Worm (Caenorhabditis elegans) whole organism, L1 larva: ENCODE measurements around the gene R07E5.11.

Experiments
- Y116A8C.19 ChIP-seq: sonication (generic microtip); optimal IDR thresholded peaks from 2 replicates; lab custom pipeline; 2016; ENCODE audit warnings: missing compliant biosample characterization, missing genetic modification characterization, borderline replicate concordance
- aha-1 ChIP-seq: fragments of 150-350 bp; optimal IDR thresholded peaks from 2 replicates; lab custom pipeline; 2014; ENCODE audit warnings: missing biosample characterization, missing genetic modification characterization
- ama-1 ChIP-seq: fragments of 150-350 bp; optimal IDR thresholded peaks from 2 replicates; lab custom pipeline; 2014
- ceh-63 ChIP-seq: fragments of 200-800 bp; sonication (Bioruptor generic); optimal IDR thresholded peaks from 2 replicates; lab custom pipeline; 2018; ENCODE audit warnings: mild to moderate bottlenecking, missing genetic modification characterization, missing compliant biosample characterization
- ceh-8 ChIP-seq: fragments of 200-800 bp; sonication (Bioruptor generic); optimal IDR thresholded peaks from 2 replicates; lab custom pipeline; 2018; ENCODE audit warnings: mild to moderate bottlenecking, missing genetic modification characterization, moderate library complexity, missing compliant biosample characterization
- ceh-82 ChIP-seq, 3 experiments: fragments of 150-350 bp in 1 of 3; sonication (generic microtip) in 2 of 3; optimal IDR thresholded peaks; 2 replicates each; lab custom pipeline; 2014 to 2017; ENCODE audit warnings: missing biosample characterization in 3 of 3, missing genetic modification characterization in 3 of 3
- ceh-88 ChIP-seq: fragments of 200-800 bp; sonication (Bioruptor generic); IDR thresholded peaks from 2 replicates; pipeline ENCODE4 v1.3.6; 2022; ENCODE audit warnings: missing genetic modification characterization, missing compliant biosample characterization
- ceh-90 ChIP-seq: sonication (generic microtip); optimal IDR thresholded peaks from 2 replicates; lab custom pipeline; 2016; ENCODE audit warnings: missing genetic modification characterization, missing compliant biosample characterization
- ces-1 ChIP-seq: fragments of 150-350 bp; optimal IDR thresholded peaks from 2 replicates; lab custom pipeline; 2014; ENCODE audit warnings: missing biosample characterization, missing genetic modification reagents, missing genetic modification characterization
- efl-1 ChIP-seq, 4 experiments: fragments of 150-350 bp; optimal IDR thresholded peaks in 3 of 4; peaks in 1 of 4; 1 replicate in 1 of 4; 2 replicates in 3 of 4; lab custom pipeline; 2014; ENCODE audit warnings: missing biosample characterization in 2 of 4, missing genetic modification characterization in 2 of 4, missing genetic modification reagents in 2 of 4
- efl-3 ChIP-seq: fragments of 200-800 bp; sonication (Bioruptor generic); optimal IDR thresholded peaks from 2 replicates; lab custom pipeline; 2018; ENCODE audit warnings: mild to moderate bottlenecking, missing genetic modification characterization, missing compliant biosample characterization
- ets-5 ChIP-seq: fragments of 200-800 bp; sonication (Bioruptor generic); IDR thresholded peaks from 2 replicates; pipeline ENCODE4 v1.3.6; 2022; ENCODE audit warnings: missing genetic modification characterization, missing compliant biosample characterization
- fos-1 ChIP-seq: fragments of 150-350 bp; optimal IDR thresholded peaks from 2 replicates; lab custom pipeline; 2014; ENCODE audit warnings: missing biosample characterization, missing genetic modification characterization
- hlh-4 ChIP-seq: sonication (generic microtip); optimal IDR thresholded peaks from 2 replicates; lab custom pipeline; 2016; ENCODE audit warnings: mild to moderate bottlenecking, missing genetic modification characterization, missing compliant biosample characterization
- irx-1 ChIP-seq: sonication (generic microtip); optimal IDR thresholded peaks from 2 replicates; lab custom pipeline; 2016; ENCODE audit warnings: missing genetic modification characterization, missing compliant biosample characterization
- isw-1 ChIP-seq: fragments of 200-800 bp; sonication (Bioruptor generic); IDR thresholded peaks from 2 replicates; pipeline ENCODE4 v1.3.6; 2022; ENCODE audit warnings: missing genetic modification characterization, missing compliant biosample characterization
- jun-1 ChIP-seq: fragments of 150-350 bp; optimal IDR thresholded peaks from 2 replicates; lab custom pipeline; 2014; ENCODE audit warnings: missing biosample characterization, missing genetic modification reagents, missing genetic modification characterization
- lin-13 ChIP-seq: fragments of 150-350 bp; optimal IDR thresholded peaks from 2 replicates; lab custom pipeline; 2014; ENCODE audit warnings: missing biosample characterization, missing genetic modification reagents, missing genetic modification characterization
- lin-15B ChIP-seq: fragments of 150-350 bp; sonication (generic microtip); optimal IDR thresholded peaks from 3 replicates; lab custom pipeline; 2014; ENCODE audit warnings: missing biosample characterization, missing genetic modification characterization
- lin-39 ChIP-seq: fragments of 150-350 bp; optimal IDR thresholded peaks from 2 replicates; lab custom pipeline; 2014; ENCODE audit warnings: missing biosample characterization, missing genetic modification reagents, missing genetic modification characterization
- lir-3 ChIP-seq: sonication (generic microtip); optimal IDR thresholded peaks from 2 replicates; lab custom pipeline; 2016; ENCODE audit warnings: mild to moderate bottlenecking, missing genetic modification characterization, moderate library complexity, missing compliant biosample characterization; ENCODE audit not compliant: poor library complexity
- nhr-11 ChIP-seq: fragments of 150-350 bp; optimal IDR thresholded peaks from 2 replicates; lab custom pipeline; 2014; ENCODE audit warnings: missing biosample characterization, missing genetic modification characterization
- nhr-76 ChIP-seq: sonication (generic microtip); optimal IDR thresholded peaks from 2 replicates; lab custom pipeline; 2017; ENCODE audit warnings: missing biosample characterization, missing genetic modification characterization
- nhr-84 ChIP-seq: sonication (generic microtip); optimal IDR thresholded peaks from 2 replicates; lab custom pipeline; 2017; ENCODE audit warnings: missing biosample characterization, missing genetic modification characterization
- pax-3 ChIP-seq: fragments of 200-800 bp; sonication (Bioruptor generic); optimal IDR thresholded peaks from 2 replicates; lab custom pipeline; 2018; ENCODE audit warnings: mild to moderate bottlenecking, missing genetic modification characterization, moderate library complexity, missing compliant biosample characterization
- skn-1 ChIP-seq: fragments of 150-350 bp; optimal IDR thresholded peaks from 2 replicates; lab custom pipeline; 2014; ENCODE audit warnings: missing biosample characterization, missing genetic modification characterization
- snpc-4 ChIP-seq: fragments of 150-350 bp; optimal IDR thresholded peaks from 2 replicates; lab custom pipeline; 2014; ENCODE audit warnings: missing biosample characterization, missing genetic modification characterization
- sup-37 ChIP-seq: fragments of 200-800 bp; sonication (Bioruptor generic); optimal IDR thresholded peaks from 2 replicates; lab custom pipeline; 2018; ENCODE audit warnings: mild to moderate bottlenecking, missing genetic modification characterization, missing compliant biosample characterization
- swsn-7 ChIP-seq: sonication (generic microtip); optimal IDR thresholded peaks from 2 replicates; lab custom pipeline; 2016; ENCODE audit warnings: missing genetic modification characterization, missing compliant biosample characterization
- tbx-2 ChIP-seq: sonication (generic microtip); optimal IDR thresholded peaks from 2 replicates; lab custom pipeline; 2016; ENCODE audit warnings: missing genetic modification characterization, missing compliant biosample characterization
- unc-130 ChIP-seq: fragments of 150-350 bp; optimal IDR thresholded peaks from 2 replicates; lab custom pipeline; 2017; ENCODE audit warnings: missing biosample characterization, missing genetic modification characterization, inconsistent platforms
- unc-30 ChIP-seq: sonication (generic microtip); optimal IDR thresholded peaks from 2 replicates; lab custom pipeline; 2017; ENCODE audit warnings: missing biosample characterization, missing genetic modification characterization
- unc-86 ChIP-seq: sonication (generic microtip); optimal IDR thresholded peaks from 2 replicates; lab custom pipeline; 2016; ENCODE audit warnings: missing genetic modification characterization, missing compliant biosample characterization
- vab-15 ChIP-seq: sonication (generic microtip); optimal IDR thresholded peaks from 2 replicates; lab custom pipeline; 2017; ENCODE audit warnings: missing genotype, mild to moderate bottlenecking, missing genetic modification characterization, missing compliant biosample characterization

Gene R07E5.11

DNA sequence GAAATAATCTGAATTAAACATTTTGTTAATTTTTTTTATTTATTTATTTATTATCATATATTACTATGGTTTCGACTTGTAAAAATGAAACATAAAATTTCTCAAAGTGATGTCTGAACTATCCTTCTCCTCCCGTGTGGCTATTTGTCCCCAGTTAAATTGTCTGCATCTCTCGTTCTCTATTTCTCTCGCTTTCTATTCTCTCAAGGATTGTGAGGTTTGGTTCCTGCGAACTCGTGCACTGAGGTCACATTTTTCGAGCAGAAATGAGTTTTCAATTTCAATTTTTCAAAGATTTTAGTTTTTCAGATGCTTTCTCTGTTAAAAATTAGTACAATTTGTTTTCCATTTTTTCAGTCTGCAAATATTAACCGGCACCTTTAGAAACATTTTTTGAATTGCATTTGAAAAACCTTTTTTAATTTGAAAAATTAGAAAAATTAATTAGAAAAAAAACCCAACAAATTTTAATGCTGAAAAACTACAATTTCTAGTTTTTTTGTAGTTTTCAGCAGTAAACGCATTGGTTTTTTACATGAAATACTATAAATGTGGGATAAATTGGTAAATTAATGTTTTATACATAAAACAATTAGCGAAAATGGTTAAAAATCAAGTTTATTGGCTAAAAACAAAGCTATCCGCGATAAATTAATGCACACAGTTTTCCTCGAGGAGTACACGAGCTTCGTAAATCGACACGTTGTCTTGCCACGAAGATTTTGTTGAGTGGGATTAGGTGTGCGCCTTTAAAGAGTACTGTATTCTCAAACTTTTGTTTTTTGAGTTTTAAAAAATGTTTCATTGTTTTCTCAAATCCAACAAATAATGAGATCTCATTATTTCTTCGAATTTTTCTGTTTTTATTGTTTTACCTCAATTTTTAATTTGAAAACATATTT is 2.7 kb downstream of the R07E5.11 start (continued):
- TF ChIP-seq nhr-11 (tag; lab: Kevin White, UChicago) = no peak
- no peak for TF ChIP-seq ces-1
- TF ChIP-seq ceh-8 (GFP tag; lab: Kevin White, UChicago) = no peak
- peak; percentile 24 for TF ChIP-seq swsn-7
- peak; percentile 2 to 35 (median 28) for TF ChIP-seq ceh-82 (tag; optimal IDR thresholded peaks at IDR 0.05; lab: Kevin White, UChicago)

- TF ChIP-seq ces-1 (no peak), tbx-2 (tag; lab: Kevin White, UChicago) (no peak), lir-3 (tag; lab: Kevin White, UChicago) (no peak)
Measured at ce11 chrIII:4408251-4408650, 6.8 kb downstream of the R07E5.11 start, which contains the start of gene gpch-1. TSS of gene gpch-1 (plus strand) at chrIII:4408551.

DNA sequence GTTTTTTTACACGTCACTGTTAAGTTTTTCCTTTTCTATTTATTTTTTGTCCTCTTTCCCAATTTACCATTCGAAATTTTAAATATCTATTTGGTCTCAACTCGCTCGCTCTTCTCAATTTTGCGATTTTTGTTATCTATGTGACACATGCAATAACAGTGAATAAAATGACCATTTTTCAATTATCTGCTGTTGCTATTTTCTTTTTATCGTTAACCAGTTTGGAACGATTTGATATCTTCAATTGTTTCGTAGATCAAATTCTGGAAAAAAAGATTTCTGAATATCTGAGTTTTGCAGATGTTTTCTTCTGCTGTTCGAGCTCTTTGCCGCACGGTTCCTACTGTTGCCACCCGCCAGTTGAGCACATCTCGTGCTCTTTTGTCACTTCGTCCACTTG is 7.9 kb downstream of the R07E5.11 start, which contains the start of gene prdx-3:
Gene prdx-3 (plus strand): TSS at position 301 of the 400 bp plus-strand sequence.
- TF ChIP-seq hlh-4 (tag; lab: Kevin White, UChicago) (no peak), isw-1 (no peak), nhr-84 (no peak), snpc-4 (tag; lab: Kevin White, UChicago) (no peak), vab-15 (no peak), ama-1 (lab: Kevin White, UChicago) (no peak), nhr-76 (tag; lab: Kevin White, UChicago) (no peak), efl-1 (optimal IDR thresholded peaks at IDR 0.05; lab: Kevin White, UChicago) (no peak), efl-1 (GFP tag; optimal IDR thresholded peaks at IDR 0.05 in 1 of 2; lab: Kevin White, UChicago) (no peak), lin-15B (tag; lab: Kevin White, UChicago) (no peak), lin-13 (GFP tag; lab: Kevin White, UChicago) (no peak), unc-30 (tag; lab: Kevin White, UChicago) (no peak), sup-37 (no peak), pax-3 (tag; lab: Kevin White, UChicago) (no peak), ceh-90 (tag; lab: Kevin White, UChicago) (no peak), irx-1 (tag; lab: Kevin White, UChicago) (no peak), aha-1 (no peak), ceh-88 (GFP tag; lab: Robert Waterston, UW) (no peak), fos-1 (no peak), ceh-63 (GFP tag; lab: Kevin White, UChicago) (no peak), jun-1 (tag; lab: Kevin White, UChicago) (no peak)

DNA sequence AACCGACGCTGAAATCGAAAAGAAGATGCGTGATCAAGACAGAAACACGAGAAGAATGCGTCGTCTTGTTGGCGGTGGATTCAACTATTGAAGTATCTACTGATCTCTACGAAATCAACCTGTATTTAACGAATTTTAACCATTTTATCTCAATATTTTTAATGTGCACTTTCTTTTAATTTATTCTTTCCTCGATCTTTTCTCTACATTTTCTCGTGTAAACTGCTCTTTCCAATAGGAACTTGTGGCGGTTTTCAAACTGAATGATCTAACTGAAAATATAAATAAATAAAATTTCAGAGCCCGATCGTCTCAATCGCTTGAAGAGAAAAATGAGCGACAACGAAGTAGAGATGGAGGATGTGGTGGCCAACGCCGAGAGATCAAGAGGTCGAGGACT is 9.0 kb downstream of the R07E5.11 start, which contains the start of gene rnp-4:
Gene rnp-4 (plus strand): TSS at position 301 of the 400 bp plus-strand sequence.
- no peak for TF ChIP-seq unc-86 (tag; lab: Kevin White, UChicago)
- no peak for TF ChIP-seq vab-15
- TF ChIP-seq jun-1 (tag; lab: Kevin White, UChicago) = no peak
- no peak for TF ChIP-seq lin-39 (tag; lab: Kevin White, UChicago)
- no peak for TF ChIP-seq Y116A8C.19
- TF ChIP-seq unc-130 (tag; lab: Kevin White, UChicago) = no peak
- no peak for TF ChIP-seq ets-5 (GFP tag; lab: Robert Waterston, UW)
- no peak for TF ChIP-seq efl-3 (GFP tag; lab: Kevin White, UChicago)
- no peak for TF ChIP-seq skn-1 (tag; lab: Kevin White, UChicago)
- TF ChIP-seq, all 84 proteins: peak for 0
